Fruit fly (Drosophila melanogaster) whole organism, embryonic: ENCODE data around the gene CG11350.

Source experiments
- Blimp-1 ChIP-seq: fragments of 200-800 bp; sonication (Bioruptor generic); optimal IDR thresholded peaks from 3 replicates; lab custom pipeline; 2018; ENCODE audit warnings: missing biosample characterization, missing genetic modification characterization, mild to moderate bottlenecking, moderate library complexity, missing genetic modification reagents
- BtbVII ChIP-seq: fragments of 200-800 bp; sonication (Bioruptor generic); optimal IDR thresholded peaks from 3 replicates; lab custom pipeline; 2017; ENCODE audit warnings: missing biosample characterization, mild to moderate bottlenecking, missing genetic modification characterization
- CG1024 ChIP-seq: fragments of 200-800 bp; sonication (Bioruptor generic); IDR thresholded peaks from 2 replicates; pipeline ENCODE4 v1.3.6; 2022; ENCODE audit warnings: missing biosample characterization, missing genetic modification characterization
- CG11456 ChIP-seq: fragments of 200-800 bp; sonication (Bioruptor generic); IDR thresholded peaks from 3 replicates; pipeline ENCODE4 v1.3.6; 2022; ENCODE audit warnings: missing biosample characterization, missing genetic modification characterization
- CG11695 ChIP-seq: fragments of 200-800 bp; sonication (Bioruptor generic); IDR thresholded peaks from 3 replicates; pipeline ENCODE4 v1.3.6; 2022; ENCODE audit warnings: missing biosample characterization, missing genetic modification characterization
- CG12155 ChIP-seq: fragments of 200-800 bp; sonication (Bioruptor generic); optimal IDR thresholded peaks from 3 replicates; lab custom pipeline; 2016; ENCODE audit warnings: missing biosample characterization, missing genetic modification characterization
- CG13624 ChIP-seq: fragments of 200-800 bp; sonication (Bioruptor generic); optimal IDR thresholded peaks from 2 replicates; lab custom pipeline; 2016; ENCODE audit warnings: missing biosample characterization, missing genetic modification characterization
- CG15479 ChIP-seq: fragments of 200-800 bp; sonication (Bioruptor generic); optimal IDR thresholded peaks from 3 replicates; lab custom pipeline; 2019; ENCODE audit warnings: missing biosample characterization, mild to moderate bottlenecking, missing genetic modification characterization, moderate library complexity
- CG17385 ChIP-seq: fragments of 200-800 bp; sonication (Bioruptor generic); optimal IDR thresholded peaks from 3 replicates; lab custom pipeline; 2018; ENCODE audit warnings: missing biosample characterization, mild to moderate bottlenecking, missing genetic modification characterization
- CG17612 ChIP-seq: fragments of 200-800 bp; sonication (Bioruptor generic); IDR thresholded peaks from 2 replicates; pipeline ENCODE4 v1.3.6; 2022; ENCODE audit warnings: missing biosample characterization, missing genetic modification characterization
- CG17802 ChIP-seq: fragments of 200-800 bp; sonication (Bioruptor generic); optimal IDR thresholded peaks from 2 replicates; lab custom pipeline; 2018; ENCODE audit warnings: missing biosample characterization, mild to moderate bottlenecking, missing genetic modification characterization, moderate library complexity
- CG18599 ChIP-seq: fragments of 200-800 bp; sonication (Bioruptor generic); optimal IDR thresholded peaks from 3 replicates; lab custom pipeline; 2017; ENCODE audit warnings: missing biosample characterization, missing genetic modification characterization, mild to moderate bottlenecking, moderate library complexity, missing genetic modification reagents
- CG2712 ChIP-seq: fragments of 200-800 bp; optimal IDR thresholded peaks from 3 replicates; lab custom pipeline; 2019; ENCODE audit warnings: missing biosample characterization, mild to moderate bottlenecking, missing genetic modification characterization, moderate library complexity
- CG31365 ChIP-seq: fragments of 200-800 bp; sonication (Bioruptor generic); optimal IDR thresholded peaks from 2 replicates; lab custom pipeline; 2018; ENCODE audit warnings: missing biosample characterization, mild to moderate bottlenecking, missing genetic modification characterization
- CG31388 ChIP-seq: fragments of 200-800 bp; sonication (Bioruptor generic); optimal IDR thresholded peaks from 2 replicates; lab custom pipeline; 2016; ENCODE audit warnings: missing biosample characterization, missing genetic modification characterization
- CG32772 ChIP-seq: fragments of 200-800 bp; sonication (Bioruptor generic); IDR thresholded peaks from 2 replicates; pipeline ENCODE4 v1.3.6; 2022; ENCODE audit warnings: missing biosample characterization, missing genetic modification characterization
- CG4282 ChIP-seq: fragments of 200-800 bp; sonication (Bioruptor generic); optimal IDR thresholded peaks from 2 replicates; lab custom pipeline; 2016; ENCODE audit warnings: missing biosample characterization, missing genetic modification characterization
- CG4730 ChIP-seq: fragments of 200-800 bp; sonication (Bioruptor generic); IDR thresholded peaks from 2 replicates; pipeline ENCODE4 v1.3.6; 2022; ENCODE audit warnings: missing biosample characterization, missing genetic modification characterization
- CG6813 ChIP-seq: fragments of 200-800 bp; sonication (Bioruptor generic); optimal IDR thresholded peaks from 2 replicates; lab custom pipeline; 2017; ENCODE audit warnings: missing biosample characterization, missing genetic modification characterization, mild to moderate bottlenecking, moderate library complexity, missing genetic modification reagents
- CG7357 ChIP-seq: fragments of 200-800 bp; sonication (Bioruptor generic); IDR thresholded peaks from 3 replicates; pipeline ENCODE4 v1.3.6; 2022; ENCODE audit warnings: missing biosample characterization, missing genetic modification characterization
- CG8765 ChIP-seq: fragments of 200-800 bp; sonication (Bioruptor generic); IDR thresholded peaks from 2 replicates; pipeline ENCODE4 v1.3.6; 2022; ENCODE audit warnings: missing biosample characterization, missing genetic modification characterization
- CG9609 ChIP-seq: fragments of 200-800 bp; sonication (Bioruptor generic); optimal IDR thresholded peaks from 3 replicates; lab custom pipeline; 2016; ENCODE audit warnings: missing biosample characterization, missing genetic modification characterization
- CG9727 ChIP-seq: fragments of 200-800 bp; sonication (Bioruptor generic); optimal IDR thresholded peaks from 3 replicates; lab custom pipeline; 2017; ENCODE audit warnings: missing biosample characterization, mild to moderate bottlenecking, missing genetic modification characterization
- CG9817 ChIP-seq: fragments of 200-800 bp; sonication (Bioruptor generic); optimal IDR thresholded peaks from 2 replicates; lab custom pipeline; 2018; ENCODE audit warnings: missing biosample characterization, mild to moderate bottlenecking, missing genetic modification characterization, moderate library complexity
- CHES-1-like ChIP-seq: fragments of 200-800 bp; sonication (Bioruptor generic); optimal IDR thresholded peaks from 2 replicates; lab custom pipeline; 2016; ENCODE audit warnings: missing biosample characterization, missing genetic modification characterization
- Chrac-16 ChIP-seq: fragments of 200-800 bp; sonication (Bioruptor generic); optimal IDR thresholded peaks from 3 replicates; lab custom pipeline; 2016; ENCODE audit warnings: missing biosample characterization, missing genetic modification characterization
- D ChIP-seq, 2 experiments: fragments of 200-800 bp in 1 of 2; fragments of >200 bp in 1 of 2; sonication (Bioruptor generic) in 1 of 2; optimal IDR thresholded peaks; 2 replicates in 1 of 2; 3 replicates in 1 of 2; lab custom pipeline; 2017; ENCODE audit warnings: mild to moderate bottlenecking in 1 of 2, missing biosample characterization in 1 of 2, missing genetic modification characterization in 1 of 2, missing genetic modification reagents in 1 of 2
- Dbx ChIP-seq: fragments of 200-800 bp; sonication (Bioruptor generic); IDR thresholded peaks from 3 replicates; pipeline ENCODE4 v1.3.6; 2022; ENCODE audit warnings: missing biosample characterization, missing genetic modification characterization
- Hey ChIP-seq: fragments of 200-800 bp; sonication (Bioruptor generic); optimal IDR thresholded peaks from 3 replicates; lab custom pipeline; 2018; ENCODE audit warnings: missing biosample characterization, mild to moderate bottlenecking, missing genetic modification characterization
- MESR4 ChIP-seq: fragments of 200-800 bp; sonication (Bioruptor generic); optimal IDR thresholded peaks from 2 replicates; lab custom pipeline; 2018; ENCODE audit warnings: missing biosample characterization, mild to moderate bottlenecking, missing genetic modification characterization, moderate library complexity
- Poxn ChIP-seq: fragments of 200-800 bp; sonication (Bioruptor generic); IDR thresholded peaks from 2 replicates; pipeline ENCODE4 v1.3.6; 2022; ENCODE audit warnings: missing biosample characterization, missing genetic modification characterization
- Sin3A ChIP-seq: fragments of >200 bp; optimal IDR thresholded peaks from 2 replicates; lab custom pipeline; 2018
- Sox102F ChIP-seq: fragments of 200-800 bp; sonication (Bioruptor generic); optimal IDR thresholded peaks from 2 replicates; lab custom pipeline; 2018; ENCODE audit warnings: missing biosample characterization, mild to moderate bottlenecking, missing genetic modification characterization, moderate library complexity
- Ssrp ChIP-seq: fragments of 200-800 bp; sonication (Bioruptor generic); optimal IDR thresholded peaks from 2 replicates; lab custom pipeline; 2018; ENCODE audit warnings: missing biosample characterization, mild to moderate bottlenecking, missing genetic modification characterization, moderate library complexity
- YL-1 ChIP-seq: fragments of 200-800 bp; sonication (Bioruptor generic); optimal IDR thresholded peaks from 3 replicates; lab custom pipeline; 2017; ENCODE audit warnings: missing biosample characterization, mild to moderate bottlenecking, missing genetic modification characterization
- az2 ChIP-seq: fragments of 200-800 bp; sonication (Bioruptor generic); optimal IDR thresholded peaks from 3 replicates; lab custom pipeline; 2016; ENCODE audit warnings: missing biosample characterization, missing genetic modification characterization
- br ChIP-seq: fragments of >200 bp; optimal IDR thresholded peaks from 2 replicates; lab custom pipeline; 2017
- croc ChIP-seq: fragments of 200-800 bp; sonication (Bioruptor generic); conservative IDR thresholded peaks from 3 replicates; pipeline ENCODE4 v1.3.6; 2022; ENCODE audit warnings: missing biosample characterization, missing genetic modification characterization
- ems ChIP-seq: fragments of 200-800 bp; sonication (Bioruptor generic); optimal IDR thresholded peaks from 3 replicates; lab custom pipeline; 2016; ENCODE audit warnings: missing biosample characterization, missing genetic modification characterization
- en ChIP-seq: fragments of 200-800 bp; sonication (Bioruptor generic); optimal IDR thresholded peaks from 2 replicates; lab custom pipeline; 2016; ENCODE audit warnings: missing biosample characterization, missing genetic modification characterization
- gce ChIP-seq: fragments of 200-800 bp; sonication (Bioruptor generic); IDR thresholded peaks from 3 replicates; pipeline ENCODE4 v1.3.6; 2022; ENCODE audit warnings: missing biosample characterization, missing genetic modification characterization
- ham ChIP-seq: fragments of 200-800 bp; sonication (Bioruptor generic); IDR thresholded peaks from 2 replicates; pipeline ENCODE4 v1.3.6; 2022; ENCODE audit warnings: missing biosample characterization, missing genetic modification characterization
- nau ChIP-seq: fragments of 200-800 bp; sonication (Bioruptor generic); optimal IDR thresholded peaks from 3 replicates; lab custom pipeline; 2017; ENCODE audit warnings: missing biosample characterization, mild to moderate bottlenecking, missing genetic modification characterization, missing genetic modification reagents
- org-1 ChIP-seq: fragments of 200-800 bp; sonication (Bioruptor generic); optimal IDR thresholded peaks from 2 replicates; lab custom pipeline; 2017; ENCODE audit warnings: missing biosample characterization, missing genetic modification characterization
- pfk ChIP-seq: fragments of 200-800 bp; sonication (Bioruptor generic); optimal IDR thresholded peaks from 2 replicates; lab custom pipeline; 2018; ENCODE audit warnings: missing biosample characterization, mild to moderate bottlenecking, missing genetic modification characterization, moderate library complexity
- sens ChIP-seq: fragments of 200-800 bp; sonication (Bioruptor generic); peaks from one replicate; lab custom pipeline; 2016; ENCODE audit warnings: missing biosample characterization, missing genetic modification characterization
- slp2 ChIP-seq: fragments of 200-800 bp; sonication (Bioruptor generic); optimal IDR thresholded peaks from 2 replicates; lab custom pipeline; 2016; ENCODE audit warnings: missing biosample characterization, missing genetic modification characterization
- stc ChIP-seq: fragments of 200-800 bp; sonication (Bioruptor generic); IDR thresholded peaks from 2 replicates; pipeline ENCODE4 v1.3.6; 2022; ENCODE audit warnings: missing biosample characterization, missing genetic modification characterization
- tio ChIP-seq: fragments of 200-800 bp; sonication (Bioruptor generic); optimal IDR thresholded peaks from 2 replicates; lab custom pipeline; 2017; ENCODE audit warnings: missing biosample characterization, missing genetic modification characterization, inconsistent platforms
- tll ChIP-seq, 2 experiments: fragments of 200-800 bp in 1 of 2; fragments of >200 bp in 1 of 2; sonication (Bioruptor generic) in 1 of 2; optimal IDR thresholded peaks; 2 replicates each; lab custom pipeline; 2017 to 2019; ENCODE audit warnings: missing biosample characterization in 2 of 2, missing genetic modification characterization in 2 of 2, mild to moderate bottlenecking in 1 of 2, moderate library complexity in 1 of 2
- wek ChIP-seq: fragments of 200-800 bp; sonication (Bioruptor generic); optimal IDR thresholded peaks from 3 replicates; lab custom pipeline; 2018; ENCODE audit warnings: missing biosample characterization, mild to moderate bottlenecking, missing genetic modification characterization, moderate library complexity
- zen ChIP-seq: fragments of 200-800 bp; sonication (Bioruptor generic); optimal IDR thresholded peaks from 3 replicates; lab custom pipeline; 2018; ENCODE audit warnings: missing biosample characterization, mild to moderate bottlenecking, missing genetic modification characterization, moderate library complexity

CG11350 gene

DNA sequence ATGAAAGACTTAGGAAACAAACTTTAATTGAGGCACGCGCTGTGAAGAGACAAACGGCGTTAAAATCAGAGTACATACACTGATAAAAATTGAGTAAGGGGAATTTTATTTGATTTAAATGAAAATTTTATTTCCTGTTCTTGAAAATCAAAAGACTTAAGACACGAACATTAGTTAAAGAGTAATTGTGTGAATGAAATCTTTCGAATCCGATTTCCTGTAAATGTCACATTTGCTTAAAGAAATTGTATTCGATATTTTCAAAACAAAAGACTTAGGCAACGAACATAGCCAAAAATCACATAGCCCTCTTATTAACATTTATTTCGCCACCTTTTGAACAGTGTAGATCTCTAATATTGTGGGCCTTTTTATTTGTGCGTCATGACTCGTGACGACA, 36.8 kb upstream of the CG11350 start (continued):
- no peak for TF ChIP-seq croc (GFP tag; lab: Robert Waterston, UW)
- TF ChIP-seq nau (GFP tag; lab: Kevin White, UChicago) = no peak
- TF ChIP-seq sens = peak; percentile 43
- TF ChIP-seq CG31365 (tag; lab: Kevin White, UChicago) = no peak
- no peak for TF ChIP-seq CG15479
- no peak for TF ChIP-seq org-1 (GFP tag; lab: Kevin White, UChicago)
- no peak for TF ChIP-seq br (lab: Kevin White, UChicago)
- no peak for TF ChIP-seq CG17385 (GFP tag; lab: Kevin White, UChicago)
- no peak for TF ChIP-seq Ssrp (tag; lab: Kevin White, UChicago)
- no peak for TF ChIP-seq Blimp-1 (GFP tag; lab: Kevin White, UChicago)
- no peak for TF ChIP-seq CHES-1-like (GFP tag; lab: Kevin White, UChicago)
- no peak for TF ChIP-seq CG4282 (GFP tag; lab: Kevin White, UChicago)
- peak; percentile 13 for TF ChIP-seq CG9817 (tag; lab: Kevin White, UChicago)
- TF ChIP-seq CG4730 (GFP tag; lab: Robert Waterston, UW) = no peak
- TF ChIP-seq CG12155 (GFP tag; lab: Kevin White, UChicago) = no peak
- no peak for TF ChIP-seq CG17802 (tag; lab: Kevin White, UChicago)
- no peak for TF ChIP-seq CG1024 (GFP tag; lab: Robert Waterston, UW)
- TF ChIP-seq slp2 (GFP tag; lab: Kevin White, UChicago) = no peak
- no peak for TF ChIP-seq Hey (tag; lab: Kevin White, UChicago)
- TF ChIP-seq Chrac-16 (GFP tag; lab: Kevin White, UChicago) = no peak
- no peak for TF ChIP-seq CG17612 (GFP tag; lab: Robert Waterston, UW)
- no peak for TF ChIP-seq Poxn (GFP tag; lab: Robert Waterston, UW)
- peak; percentile 77; the same call in 2 of the 3 replicates for TF ChIP-seq Dbx (GFP tag; lab: Robert Waterston, UW)
- no peak for TF ChIP-seq CG9609
- no peak for TF ChIP-seq CG7357 (GFP tag; lab: Robert Waterston, UW)
- no peak for TF ChIP-seq tll (GFP tag; optimal IDR thresholded peaks at IDR 0.05; lab: Kevin White, UChicago)
- TF ChIP-seq CG11695 (GFP tag; lab: Robert Waterston, UW) = 0 out of 3 replicates have a peak, but pooled peaks have one; percentile 25
- TF ChIP-seq pfk (GFP tag; lab: Kevin White, UChicago) = no peak
- TF ChIP-seq CG6813 = no peak
- no peak for TF ChIP-seq CG13624 (GFP tag; lab: Kevin White, UChicago)
- no peak for TF ChIP-seq Sin3A (lab: Kevin White, UChicago)
- no peak for TF ChIP-seq CG32772
- TF ChIP-seq YL-1 (GFP tag; lab: Kevin White, UChicago) = no peak
- no peak for TF ChIP-seq zen (tag; lab: Kevin White, UChicago)
- no peak for TF ChIP-seq CG31388 (GFP tag; lab: Kevin White, UChicago)
- TF ChIP-seq az2 (GFP tag; lab: Kevin White, UChicago) = no peak
- no peak for TF ChIP-seq Sox102F (GFP tag; lab: Kevin White, UChicago)
- TF ChIP-seq D (optimal IDR thresholded peaks at IDR 0.05; lab: Kevin White, UChicago) = no peak
- TF ChIP-seq D (GFP tag; optimal IDR thresholded peaks at IDR 0.05; lab: Kevin White, UChicago) = no peak
- TF ChIP-seq gce (GFP tag; lab: Robert Waterston, UW) = no peak
- TF ChIP-seq CG18599 = peak; percentile 57
- TF ChIP-seq ems (GFP tag; lab: Kevin White, UChicago) = no peak
- no peak for TF ChIP-seq ham (GFP tag; lab: Robert Waterston, UW)
- TF ChIP-seq MESR4 (GFP tag; lab: Kevin White, UChicago) = no peak
- no peak for TF ChIP-seq tio (GFP tag; lab: Kevin White, UChicago)
- no peak for TF ChIP-seq CG8765
- TF ChIP-seq CG9727 (GFP tag; lab: Kevin White, UChicago) = no peak
- peak; percentile 10 for TF ChIP-seq BtbVII (GFP tag; lab: Kevin White, UChicago)
- no peak for TF ChIP-seq stc (GFP tag; lab: Robert Waterston, UW)
- peak; percentile 4 for TF ChIP-seq CG2712
- no peak for TF ChIP-seq CG11456 (GFP tag; lab: Robert Waterston, UW)
- TF ChIP-seq en (GFP tag; lab: Kevin White, UChicago) = no peak
- TF ChIP-seq wek (GFP tag; lab: Kevin White, UChicago) = no peak
